Worm (Caenorhabditis elegans) whole organism, L3 larva: ENCODE results near the gene oac-10.

Experiments used
- ZK546.5 ChIP-seq: sonication (generic microtip); optimal IDR thresholded peaks from 2 replicates; lab custom pipeline; 2017; ENCODE audit warnings: missing biosample characterization, missing genetic modification characterization
- aly-2 ChIP-seq: fragments of 150-350 bp; optimal IDR thresholded peaks from 2 replicates; lab custom pipeline; 2014; ENCODE audit warnings: missing biosample characterization, missing genetic modification characterization
- egl-27 ChIP-seq: sonication (generic microtip); optimal IDR thresholded peaks from 4 replicates; lab custom pipeline; 2017; ENCODE audit warnings: missing biosample characterization, missing genetic modification reagents, missing genetic modification characterization
- nfya-1 ChIP-seq: sonication (generic microtip); optimal IDR thresholded peaks from 2 replicates; lab custom pipeline; 2017; ENCODE audit warnings: missing genetic modification characterization, mild to moderate bottlenecking, missing compliant biosample characterization, antibody characterized with exemption, moderate library complexity; ENCODE audit not compliant: insufficient read depth
- nhr-25 ChIP-seq: sonication (generic microtip); optimal IDR thresholded peaks from 2 replicates; lab custom pipeline; 2017; ENCODE audit warnings: missing biosample characterization, missing genetic modification characterization

DNA sequence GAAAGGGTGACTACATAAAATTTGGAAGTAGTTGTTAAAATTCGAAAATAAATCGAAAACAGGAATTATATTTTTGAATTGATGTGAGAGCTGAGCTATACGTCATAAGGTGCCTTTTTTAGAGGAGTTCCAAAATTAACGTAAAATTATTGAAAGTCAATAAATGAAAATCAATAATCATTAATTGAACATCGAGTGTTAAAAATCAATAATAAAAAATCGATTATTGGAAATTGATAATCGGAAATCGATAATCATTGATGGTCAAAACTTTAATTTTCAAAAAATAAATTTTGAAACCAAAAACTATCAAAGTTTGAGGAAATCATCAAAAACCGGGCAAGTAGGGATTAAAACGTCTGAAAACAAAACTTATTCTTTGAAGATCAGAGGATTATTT is 44.0 kb downstream of the oac-10 start:
- TF ChIP-seq aly-2 (tag; lab: Kevin White, UChicago) (no peak), nhr-25 (no peak), ZK546.5 (tag; lab: Kevin White, UChicago) (no peak), egl-27 (no peak), nfya-1 (tag; lab: Kevin White, UChicago) (no peak)
